Worm (Caenorhabditis elegans) whole organism, young adult: ENCODE data around the gene flp-18.

Experiments used
- B0019.2 ChIP-seq: fragments of 200-800 bp; sonication (Bioruptor generic); conservative IDR thresholded peaks from 2 replicates; pipeline ENCODE4 v1.3.6; 2022; ENCODE audit warnings: missing genetic modification reagents, missing genetic modification characterization, missing compliant biosample characterization
- B0336.3 ChIP-seq: fragments of 200-800 bp; sonication (Bioruptor generic); IDR thresholded peaks from 2 replicates; pipeline ENCODE4 v1.3.6; 2022; ENCODE audit warnings: missing genetic modification characterization, missing compliant biosample characterization
- F23B12.7 ChIP-seq: sonication (generic microtip); optimal IDR thresholded peaks from 2 replicates; lab custom pipeline; 2017; ENCODE audit warnings: missing genetic modification characterization, mild to moderate bottlenecking, missing compliant biosample characterization, antibody characterized with exemption, moderate library complexity; ENCODE audit not compliant: insufficient read depth
- F37B4.10 ChIP-seq: fragments of 200-800 bp; sonication (Bioruptor generic); IDR thresholded peaks from 2 replicates; pipeline ENCODE4 v1.3.6; 2022; ENCODE audit warnings: missing genetic modification characterization, missing compliant biosample characterization
- F55B11.4 ChIP-seq: sonication (generic microtip); optimal IDR thresholded peaks from 2 replicates; lab custom pipeline; 2016; ENCODE audit warnings: missing compliant biosample characterization, missing genetic modification characterization, borderline replicate concordance; ENCODE audit not compliant: insufficient read depth
- K12H6.12 ChIP-seq: fragments of 200-800 bp; sonication (Bioruptor generic); optimal IDR thresholded peaks from 2 replicates; lab custom pipeline; 2018; ENCODE audit warnings: mild to moderate bottlenecking, missing genetic modification characterization, missing compliant biosample characterization
- Y79H2A.3 ChIP-seq: fragments of 200-800 bp; sonication (Bioruptor generic); conservative IDR thresholded peaks from 2 replicates; pipeline ENCODE4 v1.3.6; 2022; ENCODE audit warnings: missing genetic modification reagents, missing genetic modification characterization, missing compliant biosample characterization
- attf-6 ChIP-seq: fragments of 200-800 bp; sonication (Bioruptor generic); IDR thresholded peaks from 2 replicates; pipeline ENCODE4 v1.3.6; 2022; ENCODE audit warnings: missing genetic modification reagents, missing genetic modification characterization, missing compliant biosample characterization
- bed-1 ChIP-seq: fragments of 200-800 bp; sonication (Bioruptor generic); IDR thresholded peaks from 2 replicates; pipeline ENCODE4 v1.3.6; 2022; ENCODE audit warnings: missing genetic modification reagents, missing genetic modification characterization, missing compliant biosample characterization
- bed-2 ChIP-seq: fragments of 200-800 bp; sonication (Bioruptor generic); IDR thresholded peaks from 2 replicates; pipeline ENCODE4 v1.3.6; 2022; ENCODE audit warnings: missing genetic modification reagents, missing genetic modification characterization, missing compliant biosample characterization
- cebp-1 ChIP-seq, 2 experiments: fragments of 200-800 bp in 1 of 2; sonication (Bioruptor generic) in 1 of 2; sonication (generic microtip) in 1 of 2; IDR thresholded peaks in 1 of 2; optimal IDR thresholded peaks in 1 of 2; 2 replicates each; pipeline versions ENCODE4 v1.3.6 to Lab custom; 2017 to 2022; ENCODE audit warnings: missing compliant biosample characterization in 2 of 2, missing genetic modification characterization in 2 of 2, mild to moderate bottlenecking in 1 of 2, missing genetic modification reagents in 1 of 2, moderate library complexity in 1 of 2
- cebp-2 ChIP-seq: fragments of 200-800 bp; sonication (Bioruptor generic); IDR thresholded peaks from 2 replicates; pipeline ENCODE4 v1.3.6; 2022; ENCODE audit warnings: missing genetic modification characterization, missing compliant biosample characterization
- ceh-27 ChIP-seq: fragments of 200-800 bp; sonication (Bioruptor generic); optimal IDR thresholded peaks from 2 replicates; lab custom pipeline; 2018; ENCODE audit warnings: mild to moderate bottlenecking, missing genetic modification characterization, moderate library complexity, missing compliant biosample characterization
- ceh-58 ChIP-seq: fragments of 200-800 bp; sonication (Bioruptor generic); IDR thresholded peaks from 2 replicates; pipeline ENCODE4 v1.3.6; 2022; ENCODE audit warnings: missing genetic modification characterization, missing compliant biosample characterization
- dox-1 ChIP-seq: fragments of 200-800 bp; sonication (Bioruptor generic); IDR thresholded peaks from 2 replicates; pipeline ENCODE4 v1.3.6; 2022; ENCODE audit warnings: missing genetic modification reagents, missing genetic modification characterization, missing compliant biosample characterization
- egl-18 ChIP-seq: fragments of 200-800 bp; sonication (Bioruptor generic); IDR thresholded peaks from 2 replicates; pipeline ENCODE4 v1.3.6; 2022; ENCODE audit warnings: missing genetic modification reagents, missing genetic modification characterization, missing compliant biosample characterization
- egl-44 ChIP-seq: fragments of 200-800 bp; sonication (Bioruptor generic); IDR thresholded peaks from 2 replicates; pipeline ENCODE4 v1.3.6; 2022; ENCODE audit warnings: missing genetic modification reagents, missing genetic modification characterization, missing compliant biosample characterization
- egrh-3 ChIP-seq: fragments of 200-800 bp; sonication (Bioruptor generic); IDR thresholded peaks from 2 replicates; pipeline ENCODE4 v1.3.6; 2022; ENCODE audit warnings: missing genetic modification reagents, missing genetic modification characterization, missing compliant biosample characterization
- fkh-3 ChIP-seq: sonication (generic microtip); optimal IDR thresholded peaks from 2 replicates; lab custom pipeline; 2016; ENCODE audit warnings: mild to moderate bottlenecking, missing genetic modification characterization, missing compliant biosample characterization
- him-1 ChIP-seq: sonication (generic microtip); optimal IDR thresholded peaks from 2 replicates; lab custom pipeline; 2016; ENCODE audit warnings: missing genotype, missing genetic modification reagents, missing genetic modification characterization, missing compliant biosample characterization
- hlh-12 ChIP-seq: sonication (generic microtip); optimal IDR thresholded peaks from 2 replicates; lab custom pipeline; 2016; ENCODE audit warnings: missing genetic modification characterization, missing compliant biosample characterization
- hmg-1.2 ChIP-seq: fragments of 200-800 bp; sonication (Bioruptor generic); IDR thresholded peaks from 2 replicates; pipeline ENCODE4 v1.3.6; 2022; ENCODE audit warnings: missing genetic modification reagents, missing genetic modification characterization, missing compliant biosample characterization
- let-526 ChIP-seq: fragments of 200-800 bp; sonication (Bioruptor generic); IDR thresholded peaks from 2 replicates; pipeline ENCODE4 v1.3.6; 2022; ENCODE audit warnings: missing genetic modification reagents, missing genetic modification characterization, missing compliant biosample characterization
- let-607 ChIP-seq, 2 experiments: fragments of 200-800 bp in 1 of 2; sonication (Bioruptor generic) in 1 of 2; sonication (generic microtip) in 1 of 2; optimal IDR thresholded peaks; 2 replicates each; lab custom pipeline; 2016 to 2018; ENCODE audit warnings: mild to moderate bottlenecking in 2 of 2, missing compliant biosample characterization in 2 of 2, missing genetic modification characterization in 2 of 2, moderate library complexity in 2 of 2, missing genotype in 1 of 2
- lin-40 ChIP-seq: sonication (generic microtip); optimal IDR thresholded peaks from 2 replicates; lab custom pipeline; 2016; ENCODE audit warnings: missing genetic modification characterization, mild to moderate bottlenecking, missing compliant biosample characterization, missing genotype, missing genetic modification reagents
- madf-3 ChIP-seq: fragments of 200-800 bp; sonication (Bioruptor generic); IDR thresholded peaks from 2 replicates; pipeline ENCODE4 v1.3.6; 2022; ENCODE audit warnings: missing genetic modification reagents, missing genetic modification characterization, missing compliant biosample characterization
- madf-8 ChIP-seq: fragments of 200-800 bp; sonication (Bioruptor generic); conservative IDR thresholded peaks from 2 replicates; pipeline ENCODE4 v1.3.6; 2022; ENCODE audit warnings: missing genetic modification reagents, missing genetic modification characterization, missing compliant biosample characterization
- mxl-1 ChIP-seq: sonication (generic microtip); optimal IDR thresholded peaks from 2 replicates; lab custom pipeline; 2016; ENCODE audit warnings: missing genetic modification characterization, missing compliant biosample characterization
- nhr-27 ChIP-seq: fragments of 200-800 bp; sonication (Bioruptor generic); optimal IDR thresholded peaks from 2 replicates; lab custom pipeline; 2018; ENCODE audit warnings: mild to moderate bottlenecking, missing genetic modification characterization, moderate library complexity, missing compliant biosample characterization
- nhr-80 ChIP-seq: sonication (generic microtip); optimal IDR thresholded peaks from 2 replicates; lab custom pipeline; 2016; ENCODE audit warnings: missing genetic modification characterization, missing compliant biosample characterization
- rcor-1 ChIP-seq: fragments of 200-800 bp; sonication (Bioruptor generic); IDR thresholded peaks from 2 replicates; pipeline ENCODE4 v1.3.6; 2022; ENCODE audit warnings: missing genetic modification reagents, missing genetic modification characterization, missing compliant biosample characterization
- snpc-1.1 ChIP-seq: sonication (generic microtip); optimal IDR thresholded peaks from 2 replicates; lab custom pipeline; 2017; ENCODE audit warnings: missing genetic modification characterization, mild to moderate bottlenecking, missing compliant biosample characterization, antibody characterized with exemption, moderate library complexity, missing genotype, missing genetic modification reagents; ENCODE audit not compliant: insufficient read depth
- zfh-2 ChIP-seq: fragments of 200-800 bp; sonication (Bioruptor generic); conservative IDR thresholded peaks from 2 replicates; pipeline ENCODE4 v1.3.6; 2022; ENCODE audit warnings: missing genetic modification reagents, missing genetic modification characterization, missing compliant biosample characterization
- ztf-26 ChIP-seq: sonication (generic microtip); optimal IDR thresholded peaks from 2 replicates; lab custom pipeline; 2017; ENCODE audit warnings: missing genetic modification characterization, missing compliant biosample characterization
- ztf-3 ChIP-seq: fragments of 200-800 bp; sonication (Bioruptor generic); optimal IDR thresholded peaks from 2 replicates; lab custom pipeline; 2018; ENCODE audit warnings: mild to moderate bottlenecking, missing genetic modification characterization, missing compliant biosample characterization

flp-18 gene

DNA sequence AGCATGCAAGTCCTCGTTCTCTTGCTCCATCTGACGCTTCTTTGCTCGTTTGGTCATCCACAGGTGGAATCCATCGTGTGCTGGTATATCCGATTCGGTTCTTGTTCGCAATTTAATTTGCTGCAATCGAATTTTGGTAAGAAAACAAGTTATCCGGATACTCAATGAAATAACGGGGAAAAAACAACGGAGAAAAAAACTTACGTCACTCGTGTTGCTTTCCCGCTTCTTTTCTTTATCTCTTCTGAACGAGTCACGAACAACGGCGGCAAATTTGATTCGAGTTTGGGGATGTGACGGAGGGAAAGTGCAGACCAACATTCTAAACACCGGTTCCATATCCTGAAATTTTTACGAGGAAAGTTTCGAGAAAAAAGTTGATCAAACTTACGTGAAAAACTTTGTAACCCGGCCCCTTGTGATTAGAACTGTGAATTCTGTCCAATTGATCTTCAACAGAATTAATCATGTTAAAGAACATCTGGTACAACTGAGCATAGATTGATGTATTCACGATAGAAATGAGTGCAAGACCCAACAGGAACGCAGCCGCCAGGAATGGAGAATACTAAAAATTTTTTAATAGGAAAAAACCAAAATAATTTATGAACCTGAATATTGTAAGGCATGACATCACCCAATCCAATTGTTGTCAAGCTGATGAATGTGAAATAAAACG lies 33.1 kb upstream of the flp-18 start (continued):
- TF ChIP-seq attf-6: no peak
- TF ChIP-seq him-1 (tag; lab: Kevin White, UChicago): no peak
- no peak for TF ChIP-seq let-607 (tag; optimal IDR thresholded peaks at IDR 0.05; lab: Kevin White, UChicago)
- no peak for TF ChIP-seq snpc-1.1 (tag; lab: Kevin White, UChicago)
- TF ChIP-seq, all 124 proteins: peak for 0

DNA sequence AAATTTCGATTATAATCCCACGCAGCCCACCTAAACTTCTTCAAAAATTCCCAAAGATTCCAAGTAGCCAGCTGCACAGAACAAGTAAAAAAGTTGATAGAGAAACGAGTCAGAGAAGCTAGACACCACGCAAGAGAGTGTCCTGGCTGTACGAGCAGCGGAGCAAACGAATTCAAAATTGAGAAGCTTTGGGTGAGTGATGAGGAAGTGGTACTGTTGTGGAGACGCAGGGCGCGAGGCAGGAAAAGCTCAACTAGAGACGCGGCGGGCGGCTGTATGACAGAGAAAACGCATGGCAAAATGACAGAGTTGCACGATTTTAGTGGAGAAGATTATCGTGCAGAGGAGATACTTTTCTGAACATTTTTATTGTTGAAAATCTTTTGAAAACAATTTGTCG lies 30.9 kb upstream of the flp-18 start:
- TF ChIP-seq let-526 (GFP tag; lab: Robert Waterston, UW) (no peak), K12H6.12 (tag; lab: Kevin White, UChicago) (peak; percentile 50), ceh-58 (no peak), dox-1 (peak; percentile 66; the same call in 1 of the 2 replicates), madf-3 (GFP tag; lab: Robert Waterston, UW) (no peak), F37B4.10 (GFP tag; lab: Robert Waterston, UW) (no peak), B0336.3 (GFP tag; lab: Robert Waterston, UW) (no peak), snpc-1.1 (tag; lab: Kevin White, UChicago) (no peak), F55B11.4 (tag; lab: Kevin White, UChicago) (no peak), B0019.2 (GFP tag; lab: Robert Waterston, UW) (no peak), nhr-27 (tag; lab: Kevin White, UChicago) (no peak), egl-44 (GFP tag; lab: Robert Waterston, UW) (no peak), F23B12.7 (no peak), cebp-1 (GFP tag; IDR thresholded peaks at IDR 0.05; lab: Robert Waterston, UW) (no peak), cebp-1 (tag; optimal IDR thresholded peaks at IDR 0.05; lab: Kevin White, UChicago) (peak; percentile 39), hlh-12 (tag; lab: Kevin White, UChicago) (no peak), zfh-2 (GFP tag; lab: Robert Waterston, UW) (peak; percentile 81), egl-18 (GFP tag; lab: Robert Waterston, UW) (no peak), Y79H2A.3 (GFP tag; lab: Robert Waterston, UW) (no peak), bed-1 (GFP tag; lab: Robert Waterston, UW) (no peak), rcor-1 (GFP tag; lab: Robert Waterston, UW) (no peak), ceh-27 (GFP tag; lab: Kevin White, UChicago) (no peak), egrh-3 (no peak), nhr-80 (tag; lab: Kevin White, UChicago) (peak; percentile 67), hmg-1.2 (GFP tag; lab: Robert Waterston, UW) (peak; percentile 82; the same call in 1 of the 2 replicates), ztf-3 (no peak), cebp-2 (no peak), mxl-1 (tag; lab: Kevin White, UChicago) (no peak), madf-8 (GFP tag; lab: Robert Waterston, UW) (no peak), lin-40 (tag; lab: Kevin White, UChicago) (peak; percentile 29), bed-2 (GFP tag; lab: Robert Waterston, UW) (no peak), ztf-26 (tag; lab: Kevin White, UChicago) (no peak), fkh-3 (tag; lab: Kevin White, UChicago) (no peak)
- TF ChIP-seq, all 124 proteins: peak for 7
